Fruit fly (Drosophila melanogaster): ENCODE results near the gene Ktl.

Gene Ktl

dm6 chr3R:20891495-20891894 lies 5.6 kb downstream of the Ktl start (continued):
- TF ChIP-seq CG34224 (GFP tag; IDR thresholded peaks at IDR 0.05; ENCODE audit: partially characterized antibody) (peak; percentile 53; the same call in 1 of the 3 replicates), Bteb2 (GFP tag; optimal IDR thresholded peaks at IDR 0.05) (no peak), CG13287 (GFP tag; IDR thresholded peaks at IDR 0.05; ENCODE audit: partially characterized antibody) (peak; percentile 27; the same call in 1 of the 2 replicates), CG31388 (GFP tag; optimal IDR thresholded peaks at IDR 0.05) (no peak), aop (GFP tag; IDR thresholded peaks at IDR 0.05) (no peak), bbx (GFP tag; IDR thresholded peaks at IDR 0.05; ENCODE audit: partially characterized antibody) (peak; percentile 78), ken (GFP tag; IDR thresholded peaks at IDR 0.05) (no peak), org-1 (GFP tag; optimal IDR thresholded peaks at IDR 0.05) (no peak), sug (tag; optimal IDR thresholded peaks at IDR 0.05) (no peak), Adf1 (GFP tag; IDR thresholded peaks at IDR 0.05) (no peak), insv (GFP tag; optimal IDR thresholded peaks at IDR 0.05) (no peak), knrl (GFP tag; IDR thresholded peaks at IDR 0.05; ENCODE audit: partially characterized antibody) (peak; percentile 38; the same call in 2 of the 3 replicates), YL-1 (GFP tag; optimal IDR thresholded peaks at IDR 0.05) (no peak), E2f2 (GFP tag; IDR thresholded peaks at IDR 0.05) (no peak), unpg (GFP tag; optimal IDR thresholded peaks at IDR 0.05) (no peak), salm (tag; optimal IDR thresholded peaks at IDR 0.05) (no peak), sens (GFP tag) (peak; percentile 56), pfk (GFP tag; optimal IDR thresholded peaks at IDR 0.05) (no peak), Bgb (GFP tag; IDR thresholded peaks at IDR 0.05; ENCODE audit: partially characterized antibody) (peak; percentile 73), z (GFP tag; IDR thresholded peaks at IDR 0.05) (no peak), Pdp1 (GFP tag; optimal IDR thresholded peaks at IDR 0.05) (peak in 1 of 2 experiments; percentile 9), CG10543 (GFP tag; optimal IDR thresholded peaks at IDR 0.05) (no peak), ase (GFP tag; IDR thresholded peaks at IDR 0.05) (no peak), peb (GFP tag; IDR thresholded peaks at IDR 0.05) (no peak), CG14441 (GFP tag; IDR thresholded peaks at IDR 0.05) (no peak), bigmax (GFP tag; optimal IDR thresholded peaks at IDR 0.05) (no peak), HLH3B (GFP tag; IDR thresholded peaks at IDR 0.05) (no peak), Bdp1 (GFP tag; optimal IDR thresholded peaks at IDR 0.05) (peak; percentile 99), Jarid2 (GFP tag; optimal IDR thresholded peaks at IDR 0.05) (no peak), pan (optimal IDR thresholded peaks at IDR 0.05) (no peak), pan (GFP tag; optimal IDR thresholded peaks at IDR 0.05 in 1 of 2, IDR thresholded peaks at IDR 0.05 in 1 of 2) (no peak), lov (optimal IDR thresholded peaks at IDR 0.05) (no peak), lov (GFP tag; IDR thresholded peaks at IDR 0.05) (no peak), nom (GFP tag; optimal IDR thresholded peaks at IDR 0.05) (no peak), tin (GFP tag; optimal IDR thresholded peaks at IDR 0.05) (no peak), Aef1 (GFP tag; IDR thresholded peaks at IDR 0.05) (no peak), NFAT (GFP tag; IDR thresholded peaks at IDR 0.05) (no peak), CG17829 (tag; optimal IDR thresholded peaks at IDR 0.05) (no peak), fd96Cb (tag; optimal IDR thresholded peaks at IDR 0.05) (no peak), Nf-YC (tag; optimal IDR thresholded peaks at IDR 0.05) (no peak), al (GFP tag; IDR thresholded peaks at IDR 0.05) (no peak), CG31365 (tag; optimal IDR thresholded peaks at IDR 0.05) (no peak), Chrac-16 (GFP tag; optimal IDR thresholded peaks at IDR 0.05) (no peak), her (GFP tag; optimal IDR thresholded peaks at IDR 0.05) (no peak), CG7928 (GFP tag; optimal IDR thresholded peaks at IDR 0.05) (no peak), Nf-YB (GFP tag; optimal IDR thresholded peaks at IDR 0.05) (no peak), inv (GFP tag; IDR thresholded peaks at IDR 0.05; ENCODE audit: partially characterized antibody) (no peak), BEAF-32 (GFP tag; optimal IDR thresholded peaks at IDR 0.05) (no peak), dm (GFP tag; optimal IDR thresholded peaks at IDR 0.05) (no peak), Nf-YA (GFP tag; IDR thresholded peaks at IDR 0.05) (no peak), Optix (GFP tag; IDR thresholded peaks at IDR 0.05) (no peak), CG3281 (GFP tag; optimal IDR thresholded peaks at IDR 0.05) (no peak)
